Worm (Caenorhabditis elegans) whole organism, young adult: ENCODE results near the gene srlf-15.

Source experiments
- Y95B8A.8 ChIP-seq: fragments of 200-800 bp; sonication (Bioruptor generic); IDR thresholded peaks from 2 replicates; pipeline ENCODE4 v1.3.6; 2022; ENCODE audit warnings: missing genetic modification reagents, missing genetic modification characterization, missing compliant biosample characterization
- cebp-2 ChIP-seq: fragments of 200-800 bp; sonication (Bioruptor generic); IDR thresholded peaks from 2 replicates; pipeline ENCODE4 v1.3.6; 2022; ENCODE audit warnings: missing genetic modification characterization, missing compliant biosample characterization
- let-526 ChIP-seq: fragments of 200-800 bp; sonication (Bioruptor generic); IDR thresholded peaks from 2 replicates; pipeline ENCODE4 v1.3.6; 2022; ENCODE audit warnings: missing genetic modification reagents, missing genetic modification characterization, missing compliant biosample characterization
- nfya-1 ChIP-seq: sonication (generic microtip); optimal IDR thresholded peaks from 2 replicates; lab custom pipeline; 2017; ENCODE audit warnings: antibody characterized with exemption, missing compliant biosample characterization, missing genetic modification characterization, borderline replicate concordance; ENCODE audit not compliant: insufficient read depth
- zfh-2 ChIP-seq: fragments of 200-800 bp; sonication (Bioruptor generic); conservative IDR thresholded peaks from 2 replicates; pipeline ENCODE4 v1.3.6; 2022; ENCODE audit warnings: missing genetic modification reagents, missing genetic modification characterization, missing compliant biosample characterization

- no peak for TF ChIP-seq nfya-1 (tag; lab: Kevin White, UChicago)
- no peak for TF ChIP-seq let-526 (GFP tag; lab: Robert Waterston, UW)
- no peak for TF ChIP-seq Y95B8A.8
- TF ChIP-seq zfh-2 (GFP tag; lab: Robert Waterston, UW): no peak
- TF ChIP-seq cebp-2 (GFP tag; lab: Robert Waterston, UW): no peak
Observed at ce11 chrII:10995600-10995999, 40.3 kb upstream of the srlf-15 start.
